Worm (Caenorhabditis elegans): ENCODE results near the gene chil-12.

DNA sequence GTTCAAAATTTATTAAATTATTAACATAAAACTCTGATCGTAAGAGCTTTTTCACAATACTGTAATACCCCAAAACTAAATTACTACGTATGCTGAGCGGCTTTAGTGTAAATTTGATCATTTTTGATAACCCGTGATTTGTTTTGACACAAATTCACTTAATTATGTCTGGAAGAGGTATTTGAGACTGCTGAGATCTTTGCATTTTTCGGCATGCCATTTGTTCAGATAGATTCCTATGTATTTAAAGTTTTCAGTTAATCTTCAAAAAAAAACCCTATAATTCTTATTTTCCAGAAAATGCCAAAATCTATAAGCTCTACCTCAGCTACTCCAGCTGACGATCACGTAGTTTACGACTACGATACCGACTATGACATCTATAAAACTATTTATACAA is 11.1 kb upstream of the chil-12 start, which contains the start of gene srw-15:
- no peak for TF ChIP-seq nhr-76 (tag; optimal IDR thresholded peaks at IDR 0.05)
- TF ChIP-seq nhr-237 (tag; optimal IDR thresholded peaks at IDR 0.05): no peak
- no peak for TF ChIP-seq flh-1 (GFP tag; optimal IDR thresholded peaks at IDR 0.05)
- TF ChIP-seq snpc-4 (tag; optimal IDR thresholded peaks at IDR 0.05): no peak
- no peak for TF ChIP-seq ztf-11 (tag; optimal IDR thresholded peaks at IDR 0.05)
- no peak for TF ChIP-seq nhr-12 (tag; optimal IDR thresholded peaks at IDR 0.05)
